Worm (Caenorhabditis elegans): Measurements from ENCODE around the gene W06A7.4.
"Not testable (repeated sequence)": the region's sequence is repeated elsewhere in the genome, so short reads cannot be mapped to it uniquely, and the experiment has no call there.

W06A7.4 gene

ce11 chrV:14876724-14877123, 52.5 kb downstream of the W06A7.4 start, which contains the start of gene ZC412.10:
Gene ZC412.10, minus strand, starts transcription at chrV:14876824.
- not testable (repeated sequence) for TF ChIP-seq cnd-1 (tag; optimal IDR thresholded peaks at IDR 0.05); unc-39 (tag; optimal IDR thresholded peaks at IDR 0.05); flh-1 (GFP tag; optimal IDR thresholded peaks at IDR 0.05)

- no peak for TF ChIP-seq hlh-1 (tag; optimal IDR thresholded peaks at IDR 0.05)
- no peak for TF ChIP-seq pha-4 (tag; optimal IDR thresholded peaks at IDR 0.05)
- no peak for TF ChIP-seq elt-1 (tag; optimal IDR thresholded peaks at IDR 0.05; ENCODE audit: borderline replicate concordance, insufficient read depth)
- no peak for TF ChIP-seq mep-1 (tag; optimal IDR thresholded peaks at IDR 0.05)
Measured at ce11 chrV:14877242-14877819, 53.1 kb downstream of the W06A7.4 start.

Data from whole organism, mixed stage, embryonic.